Worm (Caenorhabditis elegans) whole organism, L2 larva: ENCODE data around the gene acr-2.

Experiments
- R02D3.7 ChIP-seq: fragments of 150-350 bp; optimal IDR thresholded peaks from 2 replicates; lab custom pipeline; 2014; ENCODE audit warnings: missing biosample characterization, missing genetic modification characterization
- ZK546.5 ChIP-seq: sonication (generic microtip); optimal IDR thresholded peaks from 2 replicates; lab custom pipeline; 2017; ENCODE audit warnings: missing biosample characterization, missing genetic modification characterization
- aly-2 ChIP-seq: fragments of 150-350 bp; optimal IDR thresholded peaks from 2 replicates; lab custom pipeline; 2014; ENCODE audit warnings: missing biosample characterization, missing genetic modification characterization
- elt-1 ChIP-seq: fragments of 150-350 bp; optimal IDR thresholded peaks from 2 replicates; lab custom pipeline; 2014; ENCODE audit warnings: missing biosample characterization, missing genetic modification characterization
- fos-1 ChIP-seq: fragments of 150-350 bp; optimal IDR thresholded peaks from 2 replicates; lab custom pipeline; 2014; ENCODE audit warnings: missing biosample characterization, missing genetic modification characterization
- lin-13 ChIP-seq: fragments of 150-350 bp; optimal IDR thresholded peaks from 2 replicates; lab custom pipeline; 2014; ENCODE audit warnings: missing biosample characterization, missing genetic modification reagents, missing genetic modification characterization
- mab-5 ChIP-seq: fragments of 150-350 bp; optimal IDR thresholded peaks from 2 replicates; lab custom pipeline; 2014; ENCODE audit warnings: missing biosample characterization, missing genetic modification characterization
- unc-39 ChIP-seq: fragments of 150-350 bp; optimal IDR thresholded peaks from 2 replicates; lab custom pipeline; 2014; ENCODE audit warnings: missing biosample characterization, missing genetic modification characterization

DNA sequence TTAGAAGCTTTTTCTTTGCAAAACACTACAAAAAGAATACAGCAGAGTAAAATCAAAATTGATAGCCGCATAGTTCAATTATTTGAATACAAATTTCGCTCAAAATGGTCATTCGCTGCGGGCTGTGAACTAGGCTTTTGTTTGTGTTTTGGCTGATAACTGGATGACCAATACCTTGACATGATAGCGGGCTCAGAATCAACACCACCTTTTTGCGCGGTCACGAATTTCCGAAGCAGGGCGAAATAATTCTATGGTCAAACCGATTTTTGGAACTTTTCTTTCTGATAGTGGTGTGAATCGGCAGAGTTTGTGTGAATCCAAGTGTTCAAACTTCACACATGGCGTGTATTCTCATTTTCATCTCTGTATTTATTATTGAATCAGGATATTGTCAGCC is 4.1 kb upstream of the acr-2 start, which contains the start of the genes F38B6.7 and F38B6.2:
- TF ChIP-seq lin-13 (no peak), R02D3.7 (tag; lab: Kevin White, UChicago) (no peak), ZK546.5 (tag; lab: Kevin White, UChicago) (no peak), unc-39 (no peak), mab-5 (tag; lab: Kevin White, UChicago) (no peak), fos-1 (tag; lab: Kevin White, UChicago) (no peak), aly-2 (tag; lab: Kevin White, UChicago) (no peak), elt-1 (no peak)
